Fruit fly (Drosophila melanogaster) whole organism: ENCODE measurements around the gene srp.

Experiments used
- CG8478 ChIP-seq: fragments of >200 bp; optimal IDR thresholded peaks from 2 replicates; lab custom pipeline; 2018; ENCODE audit warnings: inconsistent platforms
- Dll ChIP-seq: fragments of >200 bp; optimal IDR thresholded peaks from 2 replicates; lab custom pipeline; 2017
- EcR ChIP-seq, 2 experiments: fragments of >200 bp; optimal IDR thresholded peaks; 2 replicates each; lab custom pipeline; 2017; ENCODE audit warnings: missing biosample characterization in 2 of 2, missing genetic modification characterization in 2 of 2, missing genetic modification reagents in 2 of 2
- pan ChIP-seq: fragments of >200 bp; optimal IDR thresholded peaks from 2 replicates; lab custom pipeline; 2017
- psq ChIP-seq: fragments of >200 bp; optimal IDR thresholded peaks from 2 replicates; lab custom pipeline; 2017
- usp ChIP-seq: fragments of >200 bp; optimal IDR thresholded peaks from 2 replicates; lab custom pipeline; 2017; ENCODE audit warnings: missing biosample characterization, missing genetic modification characterization, mixed read lengths

Gene srp

dm6 chr3R:15983541-15984229 is 2.3 kb upstream of the srp start:
- TF ChIP-seq Dll (lab: Kevin White, UChicago) (no peak), pan (no peak), CG8478 (lab: Kevin White, UChicago) (no peak), usp (GFP tag; lab: Kevin White, UChicago) (no peak), psq (no peak), EcR (GFP tag; optimal IDR thresholded peaks at IDR 0.05; lab: Kevin White, UChicago) (no peak)

dm6 chr3R:15984483-15985118 is 1.4 kb upstream of the srp start:
- peak in 1 of 2 experiments; percentile 80 for TF ChIP-seq EcR (GFP tag; optimal IDR thresholded peaks at IDR 0.05; lab: Kevin White, UChicago)
- no peak for TF ChIP-seq psq

- TF ChIP-seq CG8478 (lab: Kevin White, UChicago) (no peak), pan (no peak), psq (no peak), usp (GFP tag; lab: Kevin White, UChicago) (no peak), Dll (lab: Kevin White, UChicago) (no peak), EcR (GFP tag; optimal IDR thresholded peaks at IDR 0.05; lab: Kevin White, UChicago) (no peak)
Measured at dm6 chr3R:15987064-15987649, 1.2 kb downstream of the srp start.

- TF ChIP-seq pan = no peak
- TF ChIP-seq usp (GFP tag; lab: Kevin White, UChicago) = no peak
- no peak for TF ChIP-seq psq
Measured at dm6 chr3R:15988353-15988752, 2.4 kb downstream of the srp start.

- TF ChIP-seq CG8478 (lab: Kevin White, UChicago) = no peak
- TF ChIP-seq EcR (GFP tag; optimal IDR thresholded peaks at IDR 0.05; lab: Kevin White, UChicago) = no peak
- TF ChIP-seq usp (GFP tag; lab: Kevin White, UChicago) = no peak
- no peak for TF ChIP-seq pan
- TF ChIP-seq Dll (lab: Kevin White, UChicago) = no peak
- no peak for TF ChIP-seq psq
Measured at dm6 chr3R:15989217-15989921, 3.4 kb downstream of the srp start.

dm6 chr3R:15991593-15991992 is 5.6 kb downstream of the srp start:
- TF ChIP-seq Dll (lab: Kevin White, UChicago) = no peak
- no peak for TF ChIP-seq CG8478 (lab: Kevin White, UChicago)
- no peak for TF ChIP-seq usp (GFP tag; lab: Kevin White, UChicago)
- no peak for TF ChIP-seq psq
- TF ChIP-seq pan = no peak
- TF ChIP-seq EcR (GFP tag; optimal IDR thresholded peaks at IDR 0.05; lab: Kevin White, UChicago) = no peak

- TF ChIP-seq EcR (GFP tag; optimal IDR thresholded peaks at IDR 0.05; lab: Kevin White, UChicago) (no peak), usp (GFP tag; lab: Kevin White, UChicago) (no peak), psq (no peak)
Measured at dm6 chr3R:15993139-15993804, 7.3 kb downstream of the srp start.

dm6 chr3R:15993815-15994572 is 8.0 kb downstream of the srp start:
- TF ChIP-seq CG8478 (lab: Kevin White, UChicago) = no peak
- no peak for TF ChIP-seq psq
- no peak for TF ChIP-seq Dll (lab: Kevin White, UChicago)
- no peak for TF ChIP-seq usp (GFP tag; lab: Kevin White, UChicago)
- TF ChIP-seq EcR (GFP tag; optimal IDR thresholded peaks at IDR 0.05; lab: Kevin White, UChicago) = no peak
- no peak for TF ChIP-seq pan

dm6 chr3R:15994573-15994869 is 8.6 kb downstream of the srp start:
- TF ChIP-seq psq (no peak), EcR (GFP tag; optimal IDR thresholded peaks at IDR 0.05; lab: Kevin White, UChicago) (no peak), pan (no peak), Dll (lab: Kevin White, UChicago) (no peak), CG8478 (lab: Kevin White, UChicago) (no peak), usp (GFP tag; lab: Kevin White, UChicago) (no peak)

- TF ChIP-seq psq (no peak), pan (no peak), usp (GFP tag; lab: Kevin White, UChicago) (no peak), EcR (GFP tag; optimal IDR thresholded peaks at IDR 0.05; lab: Kevin White, UChicago) (no peak), Dll (lab: Kevin White, UChicago) (no peak)
Measured at dm6 chr3R:15998972-15999721, 13.2 kb downstream of the srp start.

- TF ChIP-seq CG8478 (lab: Kevin White, UChicago) = no peak
- TF ChIP-seq Dll (lab: Kevin White, UChicago) = no peak
- no peak for TF ChIP-seq psq
- TF ChIP-seq pan = no peak
- TF ChIP-seq usp (GFP tag; lab: Kevin White, UChicago) = no peak
- TF ChIP-seq EcR (GFP tag; optimal IDR thresholded peaks at IDR 0.05; lab: Kevin White, UChicago) = no peak
Measured at dm6 chr3R:16004015-16004414, 18.1 kb downstream of the srp start.
